Fruit fly (Drosophila melanogaster) whole organism: ENCODE measurements around the gene CG14627.

Experiments used
- CG8478 ChIP-seq: fragments of >200 bp; optimal IDR thresholded peaks from 2 replicates; lab custom pipeline; 2018; ENCODE audit warnings: inconsistent platforms
- Dll ChIP-seq: fragments of >200 bp; optimal IDR thresholded peaks from 2 replicates; lab custom pipeline; 2017
- EcR ChIP-seq, 2 experiments: fragments of >200 bp; optimal IDR thresholded peaks; 2 replicates each; lab custom pipeline; 2017; ENCODE audit warnings: missing biosample characterization in 2 of 2, missing genetic modification characterization in 2 of 2, missing genetic modification reagents in 2 of 2
- pan ChIP-seq: fragments of >200 bp; optimal IDR thresholded peaks from 2 replicates; lab custom pipeline; 2017
- psq ChIP-seq: fragments of >200 bp; optimal IDR thresholded peaks from 2 replicates; lab custom pipeline; 2017
- usp ChIP-seq: fragments of >200 bp; optimal IDR thresholded peaks from 2 replicates; lab custom pipeline; 2017; ENCODE audit warnings: missing biosample characterization, missing genetic modification characterization, mixed read lengths

DNA sequence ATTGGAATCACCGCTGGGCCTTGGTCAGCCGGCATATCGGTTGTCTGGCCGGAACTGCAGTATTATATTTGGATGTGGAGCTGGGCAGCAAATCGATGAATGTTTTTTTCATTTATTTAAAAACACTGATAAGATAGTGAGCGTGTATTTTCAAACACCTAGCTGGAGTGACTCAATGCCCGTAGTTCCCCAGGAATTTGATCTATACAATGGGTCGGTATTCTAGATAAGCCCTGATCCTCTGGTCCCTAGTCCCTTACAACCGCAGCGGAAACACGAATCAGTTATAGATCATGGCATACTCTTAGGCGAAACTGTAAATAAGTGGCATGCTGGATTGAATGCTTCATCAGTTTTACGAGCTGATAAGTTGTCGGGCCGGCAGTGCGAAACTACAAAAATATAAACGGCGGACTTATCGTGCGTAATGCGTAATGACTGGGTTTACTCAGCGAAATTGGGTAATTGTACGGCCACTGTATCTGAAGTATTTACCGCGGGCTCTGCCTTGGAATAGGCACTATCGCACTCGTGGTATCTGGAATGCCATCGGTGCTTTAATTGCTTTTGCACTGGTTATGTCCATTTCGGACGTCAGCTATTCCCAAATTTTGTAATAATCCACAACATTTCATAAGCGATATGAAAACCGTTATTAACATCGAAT lies 8.5 kb upstream of the CG14627 start:
- TF ChIP-seq psq (no peak), CG8478 (lab: Kevin White, UChicago) (no peak), usp (GFP tag; lab: Kevin White, UChicago) (no peak), pan (lab: Kevin White, UChicago) (no peak), Dll (lab: Kevin White, UChicago) (no peak), EcR (GFP tag; optimal IDR thresholded peaks at IDR 0.05; lab: Kevin White, UChicago) (no peak)
